Worm (Caenorhabditis elegans): Measurements from ENCODE around the gene srd-38.

ce11 chrX:13290531-13290930, 1.1 kb upstream of the srd-38 start, which contains the start of gene R04D3.3:
- no peak for TF ChIP-seq ets-7 (tag; optimal IDR thresholded peaks at IDR 0.05)
- no peak for TF ChIP-seq tra-4 (tag; optimal IDR thresholded peaks at IDR 0.05)
- no peak for TF ChIP-seq tbx-11 (GFP tag; IDR thresholded peaks at IDR 0.05)
- TF ChIP-seq ama-1 (optimal IDR thresholded peaks at IDR 0.05) = no peak
- TF ChIP-seq hmbx-1 (tag; optimal IDR thresholded peaks at IDR 0.05) = no peak

Measured in whole organism, early embryonic.